Worm (Caenorhabditis elegans): ENCODE measurements around the gene lact-3.

Gene lact-3

DNA sequence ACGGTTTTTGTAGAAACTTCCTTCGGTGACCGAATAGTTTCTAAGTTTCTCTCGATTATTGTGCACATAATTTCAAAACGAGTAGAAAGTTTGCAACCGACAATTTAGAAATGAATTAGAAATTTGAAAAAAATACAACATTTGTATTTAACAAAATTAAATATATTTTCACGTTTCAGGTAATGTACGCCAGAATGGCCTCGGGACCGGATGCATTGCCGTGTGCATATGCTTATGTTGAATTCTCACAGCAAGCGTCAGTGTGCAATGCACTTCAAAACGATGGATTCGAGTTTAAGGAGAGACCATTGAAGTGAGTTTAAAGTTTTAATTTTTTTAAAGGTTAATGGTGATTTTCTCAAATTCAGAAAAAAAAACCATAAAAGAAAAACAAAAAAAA is 3.4 kb upstream of the lact-3 start, which contains the start of gene marc-2:
marc-2 (minus strand) TSS at position 101 of the 400 bp plus-strand sequence.
- TF ChIP-seq hmg-11 (tag; optimal IDR thresholded peaks at IDR 0.05) (no peak), snpc-4 (tag; optimal IDR thresholded peaks at IDR 0.05) (no peak), unc-62 (GFP tag; optimal IDR thresholded peaks at IDR 0.05) (no peak), nhr-25 (tag; optimal IDR thresholded peaks at IDR 0.05) (no peak)

DNA sequence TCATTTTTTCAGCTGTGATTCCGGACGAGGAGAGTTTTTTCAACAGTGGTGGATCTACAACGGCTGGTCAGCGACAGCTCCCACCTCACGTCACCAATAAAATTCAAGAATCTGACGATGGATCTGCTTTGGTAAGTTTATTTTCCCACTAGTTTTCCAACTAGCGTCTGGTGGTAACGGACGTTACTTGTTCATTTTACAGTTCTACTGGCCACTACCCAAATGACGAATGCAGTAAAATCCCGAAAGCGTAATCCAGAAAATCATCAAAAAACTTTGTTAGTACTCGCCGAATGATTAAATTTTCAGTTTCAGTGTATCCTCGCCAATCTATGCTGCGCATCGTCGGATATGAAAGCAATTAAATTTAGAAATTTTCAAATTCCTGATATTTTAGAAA is 2.1 kb upstream of the lact-3 start:
- TF ChIP-seq ama-1 (optimal IDR thresholded peaks at IDR 0.05): no peak
- TF ChIP-seq mml-1 (tag; optimal IDR thresholded peaks at IDR 0.05): no peak
- no peak for TF ChIP-seq lin-39 (tag; optimal IDR thresholded peaks at IDR 0.05)
- no peak for TF ChIP-seq nhr-76 (tag; optimal IDR thresholded peaks at IDR 0.05)
- TF ChIP-seq elt-2 (tag; optimal IDR thresholded peaks at IDR 0.05): no peak
- no peak for TF ChIP-seq elt-3 (tag; optimal IDR thresholded peaks at IDR 0.05)
- no peak for TF ChIP-seq nhr-28 (tag; optimal IDR thresholded peaks at IDR 0.05)
- TF ChIP-seq nhr-11 (tag; optimal IDR thresholded peaks at IDR 0.05): no peak
- no peak for TF ChIP-seq ceh-82 (tag; optimal IDR thresholded peaks at IDR 0.05)
- no peak for TF ChIP-seq unc-62 (GFP tag; optimal IDR thresholded peaks at IDR 0.05)
- TF ChIP-seq elt-1 (tag; optimal IDR thresholded peaks at IDR 0.05): no peak
- no peak for TF ChIP-seq mdl-1 (tag; optimal IDR thresholded peaks at IDR 0.05)
- no peak for TF ChIP-seq nhr-67 (tag; optimal IDR thresholded peaks at IDR 0.05)

DNA sequence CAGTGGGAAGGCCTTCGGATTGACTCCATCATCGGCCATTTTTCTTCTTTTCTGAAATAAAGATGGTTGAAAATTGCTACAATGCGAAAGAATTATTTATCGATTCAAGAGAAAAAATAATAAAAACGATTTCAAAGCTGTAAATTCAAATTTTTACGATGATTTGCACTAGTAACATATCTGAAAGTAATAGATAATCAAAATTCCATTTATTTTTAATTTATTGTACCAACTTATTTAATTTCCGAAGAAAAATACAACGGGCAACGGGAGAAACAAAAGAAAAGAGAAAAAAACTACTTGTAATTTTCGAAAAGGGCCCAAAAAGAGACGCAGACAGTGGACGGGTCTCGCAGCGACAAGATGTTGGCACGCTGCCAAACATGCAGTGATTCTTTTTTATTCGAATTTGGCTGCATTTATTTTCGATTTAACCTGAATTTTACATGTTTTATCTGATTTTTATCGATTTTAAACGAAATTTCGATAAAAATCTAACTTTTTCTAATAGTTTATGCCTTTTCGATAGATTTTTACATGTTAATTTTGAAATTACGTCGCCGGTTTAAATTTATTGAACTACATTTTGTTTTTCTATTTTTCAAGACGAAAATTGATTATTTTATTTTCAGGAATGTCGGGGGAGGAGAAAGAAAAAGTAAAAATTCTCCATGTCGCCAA is 1.2 kb upstream of the lact-3 start, which contains the start of the genes snu-13 and rsp-7:
snu-13 (minus strand) TSS at position 51 of the 681 bp plus-strand sequence.
rsp-7 (plus strand) TSS at position 631 of the 681 bp plus-strand sequence.
- TF ChIP-seq nfya-1 (tag; optimal IDR thresholded peaks at IDR 0.05; ENCODE audit: insufficient read depth) (peak; percentile 88), pqm-1 (tag; optimal IDR thresholded peaks at IDR 0.05) (peak; percentile 48), pha-4 (tag; optimal IDR thresholded peaks at IDR 0.05) (peak; percentile 86), mml-1 (tag; optimal IDR thresholded peaks at IDR 0.05) (no peak), lin-39 (tag; optimal IDR thresholded peaks at IDR 0.05) (peak; percentile 39), elt-2 (tag; optimal IDR thresholded peaks at IDR 0.05) (peak; percentile 48), egl-5 (tag; optimal IDR thresholded peaks at IDR 0.05) (peak; percentile 70), nhr-23 (tag; optimal IDR thresholded peaks at IDR 0.05) (peak; percentile 87), lin-15B (tag; optimal IDR thresholded peaks at IDR 0.05) (peak; percentile 89), nhr-25 (tag; optimal IDR thresholded peaks at IDR 0.05) (peak; percentile 84), nhr-11 (tag; optimal IDR thresholded peaks at IDR 0.05) (no peak), skn-1 (tag; optimal IDR thresholded peaks at IDR 0.05) (peak; percentile 74), snpc-4 (tag; optimal IDR thresholded peaks at IDR 0.05) (peak; percentile 79), nhr-76 (tag; optimal IDR thresholded peaks at IDR 0.05) (no peak), R02D3.7 (tag; optimal IDR thresholded peaks at IDR 0.05) (peak; percentile 17), tbx-2 (tag; optimal IDR thresholded peaks at IDR 0.05) (no peak), hmg-11 (tag; optimal IDR thresholded peaks at IDR 0.05) (peak; percentile 63)

DNA sequence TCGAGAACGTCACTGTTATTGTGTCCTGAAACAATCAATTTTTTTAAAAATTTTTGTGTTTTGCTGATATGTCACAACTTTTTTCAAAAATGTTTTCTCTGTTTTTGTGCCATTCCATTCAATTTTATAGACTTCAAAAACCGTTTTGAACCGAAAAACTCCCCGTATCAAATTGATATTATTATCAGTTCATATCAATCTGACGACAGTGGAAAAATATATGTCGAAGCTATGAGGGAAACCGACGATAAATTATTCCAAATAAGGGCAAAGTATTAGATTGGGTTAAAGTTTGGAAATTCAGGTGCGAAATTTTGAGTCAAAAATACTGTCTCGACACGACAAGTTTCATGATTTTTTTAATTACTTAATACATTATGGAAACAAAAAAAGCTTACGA is 1.1 kb downstream of the lact-3 start:
- TF ChIP-seq elt-2 (tag; optimal IDR thresholded peaks at IDR 0.05) (peak; percentile 58), ztf-11 (tag; optimal IDR thresholded peaks at IDR 0.05) (no peak)

DNA sequence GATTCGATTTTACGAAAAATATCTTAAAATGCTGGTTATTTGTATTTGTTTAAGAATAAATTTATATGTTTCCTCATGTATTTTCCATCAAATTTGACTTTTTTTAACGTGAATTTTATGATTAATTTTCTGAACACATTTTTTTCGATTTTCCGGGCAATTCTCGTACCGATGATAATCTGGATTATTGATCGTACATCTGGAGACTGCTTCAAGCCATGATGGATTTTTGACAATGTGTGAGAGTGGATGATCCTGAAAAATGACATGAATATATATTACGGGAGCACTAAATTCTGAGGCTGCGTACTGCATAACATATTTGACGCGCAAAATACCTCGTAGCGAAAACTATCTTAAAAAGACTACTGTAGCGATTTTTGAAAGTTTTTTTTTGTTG is 3.0 kb downstream of the lact-3 start:
- no peak for TF ChIP-seq lin-15B (tag; optimal IDR thresholded peaks at IDR 0.05)
- no peak for TF ChIP-seq elt-2 (tag; optimal IDR thresholded peaks at IDR 0.05)
- no peak for TF ChIP-seq nhr-11 (tag; optimal IDR thresholded peaks at IDR 0.05)
- TF ChIP-seq ceh-16 (tag; optimal IDR thresholded peaks at IDR 0.05): no peak
- TF ChIP-seq daf-12 (tag; optimal IDR thresholded peaks at IDR 0.05): no peak
- TF ChIP-seq ceh-28 (tag; optimal IDR thresholded peaks at IDR 0.05): no peak
- TF ChIP-seq mml-1 (tag; optimal IDR thresholded peaks at IDR 0.05): no peak
- no peak for TF ChIP-seq elt-3 (tag; optimal IDR thresholded peaks at IDR 0.05)
- TF ChIP-seq elt-1 (tag; optimal IDR thresholded peaks at IDR 0.05): no peak
- no peak for TF ChIP-seq nhr-25 (tag; optimal IDR thresholded peaks at IDR 0.05)
- TF ChIP-seq mdl-1 (tag; optimal IDR thresholded peaks at IDR 0.05): no peak
- TF ChIP-seq egl-27 (tag; optimal IDR thresholded peaks at IDR 0.05): no peak

DNA sequence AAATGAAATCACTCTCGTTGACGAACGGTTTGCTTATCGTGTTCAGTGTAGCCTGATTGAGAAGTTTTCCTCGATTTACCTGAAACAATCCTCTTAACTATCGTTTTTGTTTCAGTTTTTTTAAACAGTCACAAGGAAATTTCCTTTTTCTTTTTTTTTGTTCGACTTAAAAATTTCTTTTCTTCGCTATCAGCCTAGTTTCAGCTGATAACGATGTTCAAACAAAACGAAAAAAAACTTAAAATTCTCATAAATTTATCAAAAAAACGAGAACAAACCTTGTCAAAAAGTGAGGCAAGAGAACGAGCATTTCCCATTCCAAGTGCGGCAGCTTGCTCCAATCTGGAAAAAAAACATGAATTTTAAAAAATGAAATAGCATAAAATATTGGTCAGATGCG is 3.9 kb downstream of the lact-3 start:
- TF ChIP-seq egl-27 (tag; optimal IDR thresholded peaks at IDR 0.05) (no peak), nhr-23 (tag; optimal IDR thresholded peaks at IDR 0.05) (no peak), ceh-9 (tag; optimal IDR thresholded peaks at IDR 0.05) (no peak), elt-2 (tag; optimal IDR thresholded peaks at IDR 0.05) (peak; percentile 66), pha-4 (tag; optimal IDR thresholded peaks at IDR 0.05) (peak; percentile 33), fos-1 (tag; optimal IDR thresholded peaks at IDR 0.05) (no peak), pqm-1 (tag; optimal IDR thresholded peaks at IDR 0.05) (peak; percentile 7), mdl-1 (tag; optimal IDR thresholded peaks at IDR 0.05) (no peak), eor-1 (tag; optimal IDR thresholded peaks at IDR 0.05) (no peak), mml-1 (tag; optimal IDR thresholded peaks at IDR 0.05) (no peak)
